Worm (Caenorhabditis elegans): ENCODE measurements around the gene unc-30.

The unc-30 gene

ce11 chrIV:13165181-13165580, 46.4 kb downstream of the unc-30 start, which contains the start of gene scl-14:
scl-14 (plus strand) TSS chrIV:13165481.
- TF ChIP-seq fkh-3 (tag; optimal IDR thresholded peaks at IDR 0.05): no peak
- TF ChIP-seq ceh-27 (GFP tag; optimal IDR thresholded peaks at IDR 0.05): no peak
- no peak for TF ChIP-seq lin-54 (GFP tag; optimal IDR thresholded peaks at IDR 0.05)
- no peak for TF ChIP-seq egl-18 (GFP tag; IDR thresholded peaks at IDR 0.05)
- TF ChIP-seq rcor-1 (GFP tag; IDR thresholded peaks at IDR 0.05): no peak
- TF ChIP-seq unc-62 (GFP tag; optimal IDR thresholded peaks at IDR 0.05): no peak
- TF ChIP-seq nfya-1 (tag; optimal IDR thresholded peaks at IDR 0.05; ENCODE audit: borderline replicate concordance, insufficient read depth): no peak
- no peak for TF ChIP-seq hmg-20 (GFP tag; IDR thresholded peaks at IDR 0.05)
- TF ChIP-seq egrh-3 (GFP tag; IDR thresholded peaks at IDR 0.05): no peak
- TF ChIP-seq hlh-26 (GFP tag; conservative IDR thresholded peaks at IDR 0.05): no peak

- no peak for TF ChIP-seq akir-1 (GFP tag; optimal IDR thresholded peaks at IDR 0.05)
- no peak for TF ChIP-seq hlh-12 (tag; optimal IDR thresholded peaks at IDR 0.05)
- no peak for TF ChIP-seq ztf-22 (GFP tag; optimal IDR thresholded peaks at IDR 0.05)
- TF ChIP-seq madf-10 (tag; optimal IDR thresholded peaks at IDR 0.05): no peak
- TF ChIP-seq F49E8.2 (tag; optimal IDR thresholded peaks at IDR 0.05; ENCODE audit: insufficient read depth): no peak
- TF ChIP-seq lsl-1 (GFP tag; optimal IDR thresholded peaks at IDR 0.05): no peak
- TF ChIP-seq die-1 (tag; optimal IDR thresholded peaks at IDR 0.05): no peak
- TF ChIP-seq snpc-1.3 (tag; optimal IDR thresholded peaks at IDR 0.05; ENCODE audit: insufficient read depth): no peak
- TF ChIP-seq nhr-80 (tag; optimal IDR thresholded peaks at IDR 0.05): no peak
- no peak for TF ChIP-seq rcor-1 (GFP tag; IDR thresholded peaks at IDR 0.05)
- no peak for TF ChIP-seq Y53G8AR.9 (GFP tag; conservative IDR thresholded peaks at IDR 0.05)
- no peak for TF ChIP-seq B0261.1 (tag; optimal IDR thresholded peaks at IDR 0.05)
Measured at ce11 chrIV:13167534-13167933, 48.8 kb downstream of the unc-30 start.

ce11 chrIV:13170241-13170640, 51.5 kb downstream of the unc-30 start, which contains the start of gene nas-14:
nas-14 (plus strand) TSS chrIV:13170541.
- TF ChIP-seq tbx-9 (tag; optimal IDR thresholded peaks at IDR 0.05; ENCODE audit: borderline replicate concordance) (no peak), ama-1 (optimal IDR thresholded peaks at IDR 0.05) (no peak), ama-1 (GFP tag; optimal IDR thresholded peaks at IDR 0.05) (no peak), tbp1 (GFP tag; optimal IDR thresholded peaks at IDR 0.05) (no peak)

ce11 chrIV:13173359-13173758, 54.6 kb downstream of the unc-30 start:
- TF ChIP-seq K12H6.12 (tag; optimal IDR thresholded peaks at IDR 0.05): no peak
- no peak for TF ChIP-seq ZK185.1 (tag; optimal IDR thresholded peaks at IDR 0.05; ENCODE audit: poor library complexity, severe bottlenecking)
- no peak for TF ChIP-seq ztf-6 (GFP tag; IDR thresholded peaks at IDR 0.05)
- no peak for TF ChIP-seq mes-4 (tag; optimal IDR thresholded peaks at IDR 0.05)

All from whole organism, young adult.